Worm (Caenorhabditis elegans): Measurements from ENCODE around the gene F28C6.8.

The F28C6.8 gene

ce11 chrII:8648843-8649242 is 42.2 kb downstream of the F28C6.8 start:
- TF ChIP-seq unc-62 (GFP tag; optimal IDR thresholded peaks at IDR 0.05): no peak

- no peak for TF ChIP-seq unc-62 (GFP tag; optimal IDR thresholded peaks at IDR 0.05)
These were observed 44.1 kb downstream of the F28C6.8 start, which contains the start of gene pyr-1 for ce11 chrII:8650644-8651159. pyr-1 (plus strand) TSS chrII:8651109.

Data from whole organism, dauer.